Worm (Caenorhabditis elegans) whole organism, L4 larva: ENCODE data around the gene tcl-2.
A peak's percentile ranks its signal among the peaks of the same experiment; 100 is the strongest.

ENCODE experiments used
- F26F4.8 ChIP-seq: fragments of 200-800 bp; sonication (Bioruptor generic); conservative IDR thresholded peaks from 2 replicates; pipeline ENCODE4 v1.3.6; 2022; ENCODE audit warnings: missing genetic modification characterization, missing compliant biosample characterization
- T26A8.4 ChIP-seq: fragments of 200-800 bp; sonication (Bioruptor generic); IDR thresholded peaks from 2 replicates; pipeline ENCODE4 v1.3.6; 2022; ENCODE audit warnings: missing genetic modification characterization, missing compliant biosample characterization
- ZK337.2 ChIP-seq: fragments of 200-800 bp; sonication (Bioruptor generic); IDR thresholded peaks from 2 replicates; pipeline ENCODE4 v1.3.6; 2022; ENCODE audit warnings: missing genetic modification reagents, missing genetic modification characterization, missing compliant biosample characterization
- ZK546.5 ChIP-seq, 2 experiments: sonication (generic microtip); optimal IDR thresholded peaks; 2 replicates each; lab custom pipeline; 2017; ENCODE audit warnings: missing biosample characterization in 2 of 2, missing genetic modification characterization in 2 of 2
- aha-1 ChIP-seq: fragments of 150-350 bp; peaks from one replicate; lab custom pipeline; 2014; ENCODE audit warnings: missing biosample characterization, missing genetic modification characterization
- attf-4 ChIP-seq: sonication (generic microtip); optimal IDR thresholded peaks from 3 replicates; lab custom pipeline; 2017; ENCODE audit warnings: missing biosample characterization, missing genetic modification characterization
- cey-2 ChIP-seq: sonication (generic microtip); optimal IDR thresholded peaks from 3 replicates; lab custom pipeline; 2017; ENCODE audit warnings: missing genetic modification characterization, mild to moderate bottlenecking, missing compliant biosample characterization, antibody characterized with exemption, borderline replicate concordance; ENCODE audit not compliant: insufficient read depth
- daf-12 ChIP-seq: fragments of 150-350 bp; optimal IDR thresholded peaks from 2 replicates; lab custom pipeline; 2014; ENCODE audit warnings: missing biosample characterization, missing genetic modification reagents, missing genetic modification characterization
- daf-16 ChIP-seq, 3 experiments: sonication (generic microtip); optimal IDR thresholded peaks; 2 replicates each; lab custom pipeline; 2016 to 2017; ENCODE audit warnings: missing genetic modification characterization in 3 of 3, missing genetic modification reagents in 3 of 3, mild to moderate bottlenecking in 2 of 3, missing compliant biosample characterization in 2 of 3, missing biosample characterization in 1 of 3, moderate library complexity in 1 of 3
- dmd-9 ChIP-seq: fragments of 200-800 bp; sonication (Bioruptor generic); IDR thresholded peaks from 2 replicates; pipeline ENCODE4 v1.3.6; 2022; ENCODE audit warnings: missing genetic modification reagents, missing genetic modification characterization, missing compliant biosample characterization
- egl-27 ChIP-seq: sonication (generic microtip); optimal IDR thresholded peaks from 3 replicates; lab custom pipeline; 2017; ENCODE audit warnings: missing biosample characterization, missing genetic modification reagents, missing genetic modification characterization
- egl-43 ChIP-seq: fragments of 200-800 bp; sonication (Bioruptor generic); IDR thresholded peaks from 2 replicates; pipeline ENCODE4 v1.3.6; 2022; ENCODE audit warnings: missing genetic modification reagents, missing genetic modification characterization, missing compliant biosample characterization
- fos-1 ChIP-seq: fragments of 150-350 bp; optimal IDR thresholded peaks from 2 replicates; lab custom pipeline; 2014; ENCODE audit warnings: missing biosample characterization, missing genetic modification characterization
- hlh-11 ChIP-seq: fragments of 200-800 bp; sonication (Bioruptor generic); optimal IDR thresholded peaks from 2 replicates; lab custom pipeline; 2018; ENCODE audit warnings: mild to moderate bottlenecking, missing genetic modification characterization, missing compliant biosample characterization
- lin-38 ChIP-seq: fragments of 200-800 bp; sonication (Bioruptor generic); IDR thresholded peaks from 2 replicates; pipeline ENCODE4 v1.3.6; 2022; ENCODE audit warnings: missing genetic modification reagents, missing genetic modification characterization, missing compliant biosample characterization
- lin-39 ChIP-seq: fragments of 150-350 bp; optimal IDR thresholded peaks from 2 replicates; lab custom pipeline; 2014; ENCODE audit warnings: missing biosample characterization, missing genetic modification reagents, missing genetic modification characterization
- lir-3 ChIP-seq: sonication (generic microtip); optimal IDR thresholded peaks from 2 replicates; lab custom pipeline; 2016; ENCODE audit warnings: mild to moderate bottlenecking, missing genetic modification characterization, missing compliant biosample characterization
- mdl-1 ChIP-seq, 2 experiments: fragments of 150-350 bp in 1 of 2; sonication (generic microtip) in 1 of 2; optimal IDR thresholded peaks; 2 replicates each; lab custom pipeline; 2014 to 2017; ENCODE audit warnings: missing biosample characterization in 2 of 2, missing genetic modification characterization in 2 of 2
- mxl-2 ChIP-seq: fragments of 200-800 bp; sonication (Bioruptor generic); conservative IDR thresholded peaks from 2 replicates; pipeline ENCODE4 v1.3.6; 2022; ENCODE audit warnings: missing genetic modification reagents, missing genetic modification characterization, missing compliant biosample characterization
- mxl-3 ChIP-seq: fragments of 200-800 bp; sonication (Bioruptor generic); optimal IDR thresholded peaks from 2 replicates; lab custom pipeline; 2018; ENCODE audit warnings: mild to moderate bottlenecking, missing genetic modification characterization, missing compliant biosample characterization
- nhr-237 ChIP-seq: sonication (generic microtip); optimal IDR thresholded peaks from 2 replicates; lab custom pipeline; 2017; ENCODE audit warnings: missing biosample characterization, missing genetic modification characterization
- nhr-41 ChIP-seq: fragments of 200-800 bp; sonication (Bioruptor generic); IDR thresholded peaks from 2 replicates; pipeline ENCODE4 v1.3.6; 2022; ENCODE audit warnings: missing genetic modification reagents, missing genetic modification characterization, missing compliant biosample characterization
- nhr-42 ChIP-seq: fragments of 200-800 bp; sonication (Bioruptor generic); IDR thresholded peaks from 2 replicates; pipeline ENCODE4 v1.3.6; 2022; ENCODE audit warnings: missing genetic modification characterization, missing compliant biosample characterization
- php-3 ChIP-seq: fragments of 200-800 bp; sonication (Bioruptor generic); IDR thresholded peaks from 2 replicates; pipeline ENCODE4 v1.3.6; 2022; ENCODE audit warnings: missing genetic modification reagents, missing genetic modification characterization, missing compliant biosample characterization
- rbr-2 ChIP-seq: sonication (generic microtip); optimal IDR thresholded peaks from 2 replicates; lab custom pipeline; 2016; ENCODE audit warnings: missing genotype, missing genetic modification characterization, missing compliant biosample characterization
- saeg-2 ChIP-seq: fragments of 200-800 bp; sonication (Bioruptor generic); IDR thresholded peaks from 2 replicates; pipeline ENCODE4 v1.3.6; 2022; ENCODE audit warnings: missing genetic modification reagents, missing genetic modification characterization, missing compliant biosample characterization
- set-16 ChIP-seq: fragments of 200-800 bp; sonication (Bioruptor generic); IDR thresholded peaks from 2 replicates; pipeline ENCODE4 v1.3.6; 2022; ENCODE audit warnings: missing genetic modification reagents, missing genetic modification characterization, missing compliant biosample characterization
- snpc-1.2 ChIP-seq: fragments of 200-800 bp; sonication (Bioruptor generic); IDR thresholded peaks from 2 replicates; pipeline ENCODE4 v1.3.6; 2022; ENCODE audit warnings: missing genetic modification reagents, missing genetic modification characterization, missing compliant biosample characterization
- spr-1 ChIP-seq: sonication (generic microtip); optimal IDR thresholded peaks from 2 replicates; lab custom pipeline; 2016; ENCODE audit warnings: mild to moderate bottlenecking, missing genetic modification characterization, missing compliant biosample characterization
- spr-3 ChIP-seq: fragments of 200-800 bp; sonication (Bioruptor generic); optimal IDR thresholded peaks from 2 replicates; lab custom pipeline; 2018; ENCODE audit warnings: mild to moderate bottlenecking, missing genetic modification characterization, missing compliant biosample characterization
- tag-97 ChIP-seq: fragments of 200-800 bp; sonication (Bioruptor generic); IDR thresholded peaks from 2 replicates; pipeline ENCODE4 v1.3.6; 2022; ENCODE audit warnings: missing genetic modification characterization, missing compliant biosample characterization
- unc-130 ChIP-seq: sonication (generic microtip); optimal IDR thresholded peaks from 2 replicates; lab custom pipeline; 2016; ENCODE audit warnings: missing genetic modification reagents, missing genetic modification characterization, missing compliant biosample characterization
- zag-1 ChIP-seq: fragments of 150-350 bp; optimal IDR thresholded peaks from 2 replicates; lab custom pipeline; 2014; ENCODE audit warnings: missing biosample characterization, missing genetic modification characterization
- zfp-2 ChIP-seq: sonication (generic microtip); optimal IDR thresholded peaks from 2 replicates; lab custom pipeline; 2016; ENCODE audit warnings: mild to moderate bottlenecking, missing genetic modification characterization, missing compliant biosample characterization
- zfp-3 ChIP-seq: fragments of 200-800 bp; sonication (Bioruptor generic); conservative IDR thresholded peaks from 2 replicates; pipeline ENCODE4 v1.3.6; 2022; ENCODE audit warnings: missing genetic modification reagents, missing genetic modification characterization, missing compliant biosample characterization
- zip-11 ChIP-seq: fragments of 200-800 bp; sonication (Bioruptor generic); IDR thresholded peaks from 2 replicates; pipeline ENCODE4 v1.3.6; 2022; ENCODE audit warnings: missing genetic modification characterization, missing compliant biosample characterization
- ztf-11 ChIP-seq: fragments of 150-350 bp; optimal IDR thresholded peaks from 2 replicates; lab custom pipeline; 2014; ENCODE audit warnings: missing biosample characterization, missing genetic modification characterization

The tcl-2 gene

DNA sequence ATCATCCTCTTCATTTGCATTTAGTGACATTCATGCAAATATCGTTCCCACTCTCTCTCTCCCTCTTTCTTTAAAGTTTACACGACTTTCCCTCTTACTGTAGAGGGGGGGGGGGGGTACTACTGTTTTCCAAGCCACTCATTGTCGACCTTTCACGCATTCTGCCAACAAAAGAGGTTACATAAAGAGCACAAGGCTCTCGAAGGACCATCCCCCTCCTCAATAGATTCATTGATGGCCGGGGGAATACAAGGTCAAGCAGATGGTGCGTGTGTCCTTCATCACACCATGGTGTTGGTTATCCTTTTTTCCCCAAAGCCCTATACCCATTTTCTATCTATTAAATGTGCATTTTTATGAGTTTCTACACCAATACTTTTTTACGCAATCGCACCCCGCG is 5.9 kb upstream of the tcl-2 start:
- TF ChIP-seq tag-97 = no peak
- peak; percentile 42 for TF ChIP-seq aha-1 (tag; lab: Kevin White, UChicago)

- TF ChIP-seq lin-38 (no peak), aha-1 (tag; lab: Kevin White, UChicago) (peak; percentile 56), ZK337.2 (GFP tag; lab: Robert Waterston, UW) (no peak), mxl-2 (no peak), egl-27 (tag; lab: Kevin White, UChicago) (no peak)
Measured at ce11 chrIV:174115-174514, 4.8 kb upstream of the tcl-2 start.

DNA sequence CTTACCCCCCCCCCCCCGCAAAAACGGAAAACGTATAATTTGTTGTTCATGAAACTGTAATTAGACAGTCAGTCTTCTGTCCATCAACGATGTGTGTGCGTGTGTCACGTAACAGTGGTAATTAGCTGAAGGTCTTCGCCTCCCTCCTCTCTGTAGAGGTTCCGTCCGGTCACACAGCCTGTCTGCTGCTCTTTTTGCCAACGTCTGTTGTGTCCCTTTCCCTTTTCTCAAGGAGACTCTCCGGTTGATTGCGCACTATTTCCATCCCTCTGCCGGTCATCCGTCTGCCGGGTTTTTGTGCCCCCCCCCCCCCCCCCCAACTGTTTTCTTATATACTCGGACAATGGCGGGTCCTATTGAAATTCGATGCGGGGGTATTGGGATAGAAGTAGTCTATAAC is 3.2 kb upstream of the tcl-2 start:
- no peak for TF ChIP-seq php-3 (GFP tag; lab: Robert Waterston, UW)
- TF ChIP-seq cey-2 (tag; lab: Kevin White, UChicago) = no peak
- TF ChIP-seq set-16 (GFP tag; lab: Robert Waterston, UW) = peak; percentile 66
- TF ChIP-seq zag-1 (tag; lab: Kevin White, UChicago) = no peak
- TF ChIP-seq zip-11 (GFP tag; lab: Robert Waterston, UW) = no peak
- 0 out of 2 replicates have a peak, but pooled peaks have one; percentile 21 for TF ChIP-seq zfp-3
- TF ChIP-seq unc-130 (GFP tag; lab: Kevin White, UChicago) = no peak

ce11 chrIV:177487-177886 is 1.4 kb upstream of the tcl-2 start:
- TF ChIP-seq hlh-11 (tag; lab: Kevin White, UChicago) = no peak
- no peak for TF ChIP-seq daf-12 (tag; lab: Kevin White, UChicago)
- no peak for TF ChIP-seq spr-3 (GFP tag; lab: Kevin White, UChicago)
- TF ChIP-seq daf-16 (GFP tag; optimal IDR thresholded peaks at IDR 0.05; lab: Kevin White, UChicago) = no peak
- no peak for TF ChIP-seq daf-16 (tag; optimal IDR thresholded peaks at IDR 0.05; lab: Kevin White, UChicago)
- no peak for TF ChIP-seq mxl-3 (GFP tag; lab: Kevin White, UChicago)
- no peak for TF ChIP-seq saeg-2 (GFP tag; lab: Robert Waterston, UW)
- no peak for TF ChIP-seq attf-4 (tag; lab: Kevin White, UChicago)
- TF ChIP-seq mxl-2 = no peak
- TF ChIP-seq nhr-237 = no peak
- no peak for TF ChIP-seq mdl-1 (tag; optimal IDR thresholded peaks at IDR 0.05; lab: Kevin White, UChicago)
- TF ChIP-seq nhr-42 (GFP tag; lab: Robert Waterston, UW) = no peak

ce11 chrIV:179700-180099 is 817 bp downstream of the tcl-2 start:
- TF ChIP-seq lin-38 = no peak
- no peak for TF ChIP-seq nhr-41 (GFP tag; lab: Robert Waterston, UW)
- TF ChIP-seq attf-4 (tag; lab: Kevin White, UChicago) = no peak
- no peak for TF ChIP-seq T26A8.4 (GFP tag; lab: Robert Waterston, UW)
- no peak for TF ChIP-seq ZK546.5 (tag; optimal IDR thresholded peaks at IDR 0.05; lab: Kevin White, UChicago)
- no peak for TF ChIP-seq F26F4.8 (GFP tag; lab: Robert Waterston, UW)
- TF ChIP-seq spr-1 (tag; lab: Kevin White, UChicago) = no peak
- TF ChIP-seq rbr-2 (tag; lab: Kevin White, UChicago) = no peak
- no peak for TF ChIP-seq hlh-11 (tag; lab: Kevin White, UChicago)
- TF ChIP-seq egl-43 (GFP tag; lab: Robert Waterston, UW) = no peak
- TF ChIP-seq snpc-1.2 (GFP tag; lab: Robert Waterston, UW) = no peak
- no peak for TF ChIP-seq zfp-2 (tag; lab: Kevin White, UChicago)
- no peak for TF ChIP-seq lin-39 (tag; lab: Kevin White, UChicago)
- TF ChIP-seq lir-3 = no peak
- TF ChIP-seq fos-1 = no peak
- no peak for TF ChIP-seq ztf-11 (tag; lab: Kevin White, UChicago)
- TF ChIP-seq dmd-9 (GFP tag; lab: Robert Waterston, UW) = no peak
- TF ChIP-seq, all 104 proteins: peak for 0
